Fruit fly (Drosophila melanogaster) whole organism, embryonic: ENCODE measurements around the gene GNBP3.

Experiments used
- BEAF-32 ChIP-seq: fragments of 200-800 bp; sonication (Bioruptor generic); optimal IDR thresholded peaks from 3 replicates; lab custom pipeline; 2017; ENCODE audit warnings: missing biosample characterization, missing genetic modification characterization, mild to moderate bottlenecking, moderate library complexity, missing genetic modification reagents
- Blimp-1 ChIP-seq: fragments of 200-800 bp; sonication (Bioruptor generic); optimal IDR thresholded peaks from 3 replicates; lab custom pipeline; 2018; ENCODE audit warnings: missing biosample characterization, missing genetic modification characterization, mild to moderate bottlenecking, moderate library complexity, missing genetic modification reagents
- CG10274 ChIP-seq: fragments of 200-800 bp; sonication (Bioruptor generic); optimal IDR thresholded peaks from 3 replicates; lab custom pipeline; 2017; ENCODE audit warnings: missing biosample characterization, mild to moderate bottlenecking, missing genetic modification characterization
- CG10979 ChIP-seq: fragments of 200-800 bp; sonication (Bioruptor generic); optimal IDR thresholded peaks from 2 replicates; lab custom pipeline; 2018; ENCODE audit warnings: missing biosample characterization, mild to moderate bottlenecking, missing genetic modification characterization, moderate library complexity
- CG11456 ChIP-seq: fragments of 200-800 bp; sonication (Bioruptor generic); IDR thresholded peaks from 3 replicates; pipeline ENCODE4 v1.3.6; 2022; ENCODE audit warnings: missing biosample characterization, missing genetic modification characterization
- CG11696 ChIP-seq: fragments of 200-800 bp; sonication (Bioruptor generic); IDR thresholded peaks from 2 replicates; pipeline ENCODE4 v1.3.6; 2022; ENCODE audit warnings: missing biosample characterization, missing genetic modification characterization
- CG13287 ChIP-seq: fragments of 200-800 bp; sonication (Bioruptor generic); IDR thresholded peaks from 2 replicates; pipeline ENCODE4 v1.3.6; 2022; ENCODE audit warnings: missing biosample characterization, missing genetic modification characterization; ENCODE audit not compliant: partially characterized antibody
- CG13894 ChIP-seq: fragments of 200-800 bp; sonication (Bioruptor generic); optimal IDR thresholded peaks from 3 replicates; lab custom pipeline; 2018; ENCODE audit warnings: missing biosample characterization, mild to moderate bottlenecking, missing genetic modification characterization, moderate library complexity
- CG14014 ChIP-seq: fragments of 200-800 bp; sonication (Bioruptor generic); IDR thresholded peaks from 2 replicates; pipeline ENCODE4 v1.3.6; 2022; ENCODE audit warnings: missing biosample characterization, missing genetic modification characterization
- CG14667 ChIP-seq: fragments of 200-800 bp; sonication (Bioruptor generic); IDR thresholded peaks from 2 replicates; pipeline ENCODE4 v1.3.6; 2022; ENCODE audit warnings: missing biosample characterization, missing genetic modification characterization
- CG2889 ChIP-seq: fragments of 200-800 bp; sonication (Bioruptor generic); IDR thresholded peaks from 3 replicates; pipeline ENCODE4 v1.3.6; 2022; ENCODE audit warnings: missing biosample characterization, missing genetic modification characterization
- CG34224 ChIP-seq: fragments of 200-800 bp; sonication (Bioruptor generic); IDR thresholded peaks from 3 replicates; pipeline ENCODE4 v1.3.6; 2022; ENCODE audit warnings: missing biosample characterization, missing genetic modification characterization; ENCODE audit not compliant: partially characterized antibody
- CG42726 ChIP-seq: fragments of 200-800 bp; sonication (Bioruptor generic); IDR thresholded peaks from 2 replicates; pipeline ENCODE4 v1.3.6; 2022; ENCODE audit warnings: missing biosample characterization, missing genetic modification characterization; ENCODE audit not compliant: partially characterized antibody
- CG6254 ChIP-seq: fragments of 200-800 bp; sonication (Bioruptor generic); optimal IDR thresholded peaks from 3 replicates; lab custom pipeline; 2017; ENCODE audit warnings: mild to moderate bottlenecking, missing biosample characterization, missing genetic modification reagents, missing genetic modification characterization
- CG6854 ChIP-seq: fragments of 200-800 bp; sonication (Bioruptor generic); optimal IDR thresholded peaks from 3 replicates; lab custom pipeline; 2017; ENCODE audit warnings: missing biosample characterization, mild to moderate bottlenecking, missing genetic modification characterization
- CG7271 ChIP-seq: fragments of 200-800 bp; sonication (Bioruptor generic); optimal IDR thresholded peaks from 2 replicates; lab custom pipeline; 2018; ENCODE audit warnings: missing biosample characterization, mild to moderate bottlenecking, missing genetic modification characterization, moderate library complexity
- CG7745 ChIP-seq: fragments of 200-800 bp; sonication (Bioruptor generic); optimal IDR thresholded peaks from 2 replicates; lab custom pipeline; 2018; ENCODE audit warnings: missing biosample characterization, mild to moderate bottlenecking, missing genetic modification characterization, moderate library complexity
- CG7839 ChIP-seq: fragments of 200-800 bp; sonication (Bioruptor generic); optimal IDR thresholded peaks from 3 replicates; lab custom pipeline; 2018; ENCODE audit warnings: missing biosample characterization, mild to moderate bottlenecking, missing genetic modification characterization, moderate library complexity
- CG8944 ChIP-seq: fragments of 200-800 bp; sonication (Bioruptor generic); optimal IDR thresholded peaks from 3 replicates; lab custom pipeline; 2016; ENCODE audit warnings: missing biosample characterization, missing genetic modification characterization
- CkIIα-i1 ChIP-seq: fragments of 200-800 bp; sonication (Bioruptor generic); IDR thresholded peaks from 2 replicates; pipeline ENCODE4 v1.3.6; 2022; ENCODE audit warnings: missing biosample characterization, missing genetic modification characterization
- Dfd ChIP-seq, 2 experiments: fragments of >200 bp; optimal IDR thresholded peaks; 2 replicates each; lab custom pipeline; 2017; ENCODE audit warnings: missing biosample characterization in 2 of 2, missing genetic modification characterization in 2 of 2
- Dref ChIP-seq: fragments of 200-800 bp; sonication (Bioruptor generic); IDR thresholded peaks from 2 replicates; pipeline ENCODE4 v1.3.6; 2022; ENCODE audit warnings: missing biosample characterization, missing genetic modification characterization
- Hey ChIP-seq: fragments of 200-800 bp; sonication (Bioruptor generic); optimal IDR thresholded peaks from 3 replicates; lab custom pipeline; 2018; ENCODE audit warnings: missing biosample characterization, mild to moderate bottlenecking, missing genetic modification characterization
- Hr39 ChIP-seq: fragments of >200 bp; optimal IDR thresholded peaks from 2 replicates; lab custom pipeline; 2017
- Lim3 ChIP-seq: fragments of 200-800 bp; sonication (Bioruptor generic); IDR thresholded peaks from 2 replicates; pipeline ENCODE4 v1.3.6; 2022; ENCODE audit warnings: missing biosample characterization, missing genetic modification characterization
- Med ChIP-seq: fragments of 200-800 bp; sonication (Bioruptor generic); peaks from one replicate; lab custom pipeline; 2016; ENCODE audit warnings: missing biosample characterization, missing genetic modification characterization, mild to moderate bottlenecking, inconsistent platforms, moderate library complexity
- Oli ChIP-seq: fragments of 200-800 bp; sonication (Bioruptor generic); optimal IDR thresholded peaks from 2 replicates; lab custom pipeline; 2018; ENCODE audit warnings: missing biosample characterization, mild to moderate bottlenecking, missing genetic modification characterization, moderate library complexity
- PHDP ChIP-seq: fragments of 200-800 bp; sonication (Bioruptor generic); optimal IDR thresholded peaks from 3 replicates; lab custom pipeline; 2018; ENCODE audit warnings: missing biosample characterization, mild to moderate bottlenecking, missing genetic modification characterization, moderate library complexity
- Sry-β ChIP-seq: fragments of 200-800 bp; sonication (Bioruptor generic); optimal IDR thresholded peaks from 2 replicates; lab custom pipeline; 2018; ENCODE audit warnings: missing biosample characterization, mild to moderate bottlenecking, missing genetic modification characterization, moderate library complexity
- ab ChIP-seq: fragments of 200-800 bp; sonication (Bioruptor generic); optimal IDR thresholded peaks from 2 replicates; lab custom pipeline; 2016; ENCODE audit warnings: missing biosample characterization, missing genetic modification characterization
- bigmax ChIP-seq: fragments of 200-800 bp; sonication (Bioruptor generic); optimal IDR thresholded peaks from 2 replicates; lab custom pipeline; 2018; ENCODE audit warnings: missing biosample characterization, mild to moderate bottlenecking, missing genetic modification characterization
- cas ChIP-seq: fragments of 200-800 bp; sonication (Bioruptor generic); IDR thresholded peaks from 2 replicates; pipeline ENCODE4 v1.3.6; 2022; ENCODE audit warnings: missing biosample characterization, missing genetic modification characterization
- chm ChIP-seq: fragments of 200-800 bp; sonication (Bioruptor generic); IDR thresholded peaks from 2 replicates; pipeline ENCODE4 v1.3.6; 2022; ENCODE audit warnings: missing biosample characterization, missing genetic modification characterization
- dati ChIP-seq: fragments of 200-800 bp; sonication (Bioruptor generic); IDR thresholded peaks from 2 replicates; pipeline ENCODE4 v1.3.6; 2022; ENCODE audit warnings: missing biosample characterization, missing genetic modification characterization
- hbn ChIP-seq: fragments of 200-800 bp; sonication (Bioruptor generic); IDR thresholded peaks from 2 replicates; pipeline ENCODE4 v1.3.6; 2022; ENCODE audit warnings: missing biosample characterization, missing genetic modification characterization; ENCODE audit not compliant: partially characterized antibody
- lab ChIP-seq: fragments of 200-800 bp; sonication (Bioruptor generic); optimal IDR thresholded peaks from 3 replicates; lab custom pipeline; 2017; ENCODE audit warnings: missing biosample characterization, missing genetic modification characterization, mild to moderate bottlenecking, moderate library complexity, missing genetic modification reagents
- lbe ChIP-seq: fragments of 200-800 bp; sonication (Bioruptor generic); optimal IDR thresholded peaks from 2 replicates; lab custom pipeline; 2016; ENCODE audit warnings: missing biosample characterization, mild to moderate bottlenecking, missing genetic modification characterization
- nerfin-2 ChIP-seq: fragments of 200-800 bp; sonication (Bioruptor generic); IDR thresholded peaks from 2 replicates; pipeline ENCODE4 v1.3.6; 2022; ENCODE audit warnings: missing biosample characterization, missing genetic modification characterization; ENCODE audit not compliant: partially characterized antibody
- nmo ChIP-seq: fragments of 200-800 bp; sonication (Bioruptor generic); optimal IDR thresholded peaks from 2 replicates; lab custom pipeline; 2018; ENCODE audit warnings: missing biosample characterization, mild to moderate bottlenecking, missing genetic modification characterization, moderate library complexity
- pzg ChIP-seq: fragments of 200-800 bp; sonication (Bioruptor generic); optimal IDR thresholded peaks from 3 replicates; lab custom pipeline; 2018; ENCODE audit warnings: missing biosample characterization, mild to moderate bottlenecking, missing genetic modification characterization, moderate library complexity
- schlank ChIP-seq: fragments of 200-800 bp; sonication (Bioruptor generic); optimal IDR thresholded peaks from 2 replicates; lab custom pipeline; 2018; ENCODE audit warnings: missing biosample characterization, mild to moderate bottlenecking, missing genetic modification characterization
- sima ChIP-seq: fragments of 200-800 bp; sonication (Bioruptor generic); optimal IDR thresholded peaks from 2 replicates; lab custom pipeline; 2016; ENCODE audit warnings: missing biosample characterization, missing genetic modification characterization
- sisA ChIP-seq: fragments of 200-800 bp; sonication (Bioruptor generic); IDR thresholded peaks from 2 replicates; pipeline ENCODE4 v1.3.6; 2022; ENCODE audit warnings: missing biosample characterization, missing genetic modification characterization
- ssp ChIP-seq: fragments of 200-800 bp; sonication (Bioruptor generic); IDR thresholded peaks from 2 replicates; pipeline ENCODE4 v1.3.6; 2022; ENCODE audit warnings: missing biosample characterization, missing genetic modification characterization
- stwl ChIP-seq: fragments of 200-800 bp; sonication (Bioruptor generic); optimal IDR thresholded peaks from 3 replicates; lab custom pipeline; 2018; ENCODE audit warnings: missing biosample characterization, mild to moderate bottlenecking, missing genetic modification characterization, moderate library complexity
- tio ChIP-seq: fragments of 200-800 bp; sonication (Bioruptor generic); optimal IDR thresholded peaks from 2 replicates; lab custom pipeline; 2017; ENCODE audit warnings: missing biosample characterization, missing genetic modification characterization, inconsistent platforms
- tup ChIP-seq: fragments of 200-800 bp; sonication (Bioruptor generic); optimal IDR thresholded peaks from 2 replicates; lab custom pipeline; 2016; ENCODE audit warnings: missing biosample characterization, mild to moderate bottlenecking, missing genetic modification characterization, moderate library complexity
- tx ChIP-seq: fragments of 200-800 bp; sonication (Bioruptor generic); optimal IDR thresholded peaks from 2 replicates; lab custom pipeline; 2016; ENCODE audit warnings: missing biosample characterization, missing genetic modification characterization
- unc-4 ChIP-seq: fragments of 200-800 bp; sonication (Bioruptor generic); IDR thresholded peaks from 2 replicates; pipeline ENCODE4 v1.3.6; 2022; ENCODE audit warnings: missing biosample characterization, missing genetic modification characterization; ENCODE audit not compliant: partially characterized antibody
- usp ChIP-seq: fragments of >200 bp; optimal IDR thresholded peaks from 2 replicates; lab custom pipeline; 2017; ENCODE audit warnings: missing biosample characterization, missing genetic modification characterization
- z ChIP-seq: fragments of 200-800 bp; sonication (Bioruptor generic); IDR thresholded peaks from 3 replicates; pipeline ENCODE4 v1.3.6; 2022; ENCODE audit warnings: missing biosample characterization, missing genetic modification characterization

The GNBP3 gene

dm6 chr3L:8956669-8957068 lies 1.8 kb downstream of the GNBP3 start, which contains the start of gene mRpL12:
TSS of gene mRpL12 (plus strand) at chr3L:8956791.
- TF ChIP-seq lbe: no peak
- no peak for TF ChIP-seq Dfd (GFP tag; optimal IDR thresholded peaks at IDR 0.05; lab: Kevin White, UChicago)
- TF ChIP-seq CG14014 (GFP tag; lab: Robert Waterston, UW): no peak
- TF ChIP-seq CG10979: no peak
- no peak for TF ChIP-seq chm (GFP tag; lab: Robert Waterston, UW)
- TF ChIP-seq nmo: peak; percentile 2
- TF ChIP-seq cas (GFP tag; lab: Robert Waterston, UW): no peak
- no peak for TF ChIP-seq lab (GFP tag; lab: Kevin White, UChicago)
- no peak for TF ChIP-seq CG11696 (GFP tag; lab: Robert Waterston, UW)
- TF ChIP-seq Oli: peak; percentile 24
- TF ChIP-seq unc-4 (GFP tag; lab: Robert Waterston, UW): 0 out of 2 replicates have a peak, but pooled peaks have one; percentile 20
- no peak for TF ChIP-seq usp
- TF ChIP-seq nerfin-2: peak; percentile 32; the same call in 1 of the 2 replicates
- TF ChIP-seq sima (GFP tag; lab: Kevin White, UChicago): no peak
- no peak for TF ChIP-seq CG8944 (GFP tag; lab: Kevin White, UChicago)
- no peak for TF ChIP-seq CG13894
- no peak for TF ChIP-seq CG7271 (tag; lab: Kevin White, UChicago)
- no peak for TF ChIP-seq CG42726 (GFP tag; lab: Robert Waterston, UW)
- TF ChIP-seq sisA: no peak
- TF ChIP-seq Dref (GFP tag; lab: Robert Waterston, UW): peak; percentile 83
- TF ChIP-seq CG11456 (GFP tag; lab: Robert Waterston, UW): no peak
- no peak for TF ChIP-seq PHDP (tag; lab: Kevin White, UChicago)
- TF ChIP-seq Blimp-1 (GFP tag; lab: Kevin White, UChicago): no peak
- no peak for TF ChIP-seq CkIIα-i1
- no peak for TF ChIP-seq Sry-β (GFP tag; lab: Kevin White, UChicago)
- no peak for TF ChIP-seq dati (GFP tag; lab: Robert Waterston, UW)
- no peak for TF ChIP-seq CG7745 (tag; lab: Kevin White, UChicago)
- no peak for TF ChIP-seq schlank (tag; lab: Kevin White, UChicago)
- no peak for TF ChIP-seq ab (GFP tag; lab: Kevin White, UChicago)
- TF ChIP-seq hbn (GFP tag; lab: Robert Waterston, UW): no peak
- TF ChIP-seq ssp: no peak
- TF ChIP-seq z (GFP tag; lab: Robert Waterston, UW): no peak
- no peak for TF ChIP-seq Lim3 (GFP tag; lab: Robert Waterston, UW)
- no peak for TF ChIP-seq CG10274 (GFP tag; lab: Kevin White, UChicago)
- no peak for TF ChIP-seq CG7839
- no peak for TF ChIP-seq CG2889 (GFP tag; lab: Robert Waterston, UW)
- no peak for TF ChIP-seq CG6254 (GFP tag; lab: Kevin White, UChicago)
- TF ChIP-seq Hr39 (lab: Kevin White, UChicago): no peak
- peak; percentile 80 for TF ChIP-seq Med (GFP tag; lab: Kevin White, UChicago)
- no peak for TF ChIP-seq CG14667 (GFP tag; lab: Robert Waterston, UW)
- no peak for TF ChIP-seq Hey (tag; lab: Kevin White, UChicago)
- peak; percentile 90 for TF ChIP-seq bigmax (GFP tag; lab: Kevin White, UChicago)
- no peak for TF ChIP-seq CG6854 (GFP tag; lab: Kevin White, UChicago)
- peak; percentile 80 for TF ChIP-seq stwl (tag; lab: Kevin White, UChicago)
- peak; percentile 50; the same call in 1 of the 3 replicates for TF ChIP-seq CG34224 (GFP tag; lab: Robert Waterston, UW)
- peak; percentile 30 for TF ChIP-seq BEAF-32
- no peak for TF ChIP-seq tup (GFP tag; lab: Kevin White, UChicago)
- TF ChIP-seq tx (GFP tag; lab: Kevin White, UChicago): no peak
- peak; percentile 49 for TF ChIP-seq CG13287 (GFP tag; lab: Robert Waterston, UW)
- no peak for TF ChIP-seq tio (GFP tag; lab: Kevin White, UChicago)
- TF ChIP-seq pzg (GFP tag; lab: Kevin White, UChicago): peak; percentile 66
